Worm (Caenorhabditis elegans) whole organism, L3 larva: ENCODE results near the gene eif-3.D.
A peak's percentile ranks its signal among the peaks of the same experiment; 100 is the strongest.

Source experiments
- ZK546.5 ChIP-seq: sonication (generic microtip); optimal IDR thresholded peaks from 2 replicates; lab custom pipeline; 2017; ENCODE audit warnings: missing biosample characterization, missing genetic modification characterization
- ama-1 ChIP-seq: fragments of 150-350 bp; optimal IDR thresholded peaks from 2 replicates; lab custom pipeline; 2018
- ceh-16 ChIP-seq: sonication (generic microtip); optimal IDR thresholded peaks from 2 replicates; lab custom pipeline; 2017; ENCODE audit warnings: missing biosample characterization, missing genetic modification characterization
- ceh-28 ChIP-seq: fragments of 150-350 bp; optimal IDR thresholded peaks from 2 replicates; lab custom pipeline; 2014; ENCODE audit warnings: missing biosample characterization, missing genetic modification reagents, missing genetic modification characterization
- ceh-82 ChIP-seq: fragments of 150-350 bp; optimal IDR thresholded peaks from 2 replicates; lab custom pipeline; 2014; ENCODE audit warnings: missing biosample characterization, missing genetic modification characterization
- ceh-9 ChIP-seq: sonication (generic microtip); optimal IDR thresholded peaks from 2 replicates; lab custom pipeline; 2018; ENCODE audit warnings: missing biosample characterization, missing genetic modification characterization
- daf-12 ChIP-seq: fragments of 150-350 bp; optimal IDR thresholded peaks from 2 replicates; lab custom pipeline; 2014; ENCODE audit warnings: missing biosample characterization, missing genetic modification reagents, missing genetic modification characterization
- egl-27 ChIP-seq: sonication (generic microtip); optimal IDR thresholded peaks from 4 replicates; lab custom pipeline; 2017; ENCODE audit warnings: missing biosample characterization, missing genetic modification reagents, missing genetic modification characterization
- elt-2 ChIP-seq: sonication (generic microtip); optimal IDR thresholded peaks from 2 replicates; lab custom pipeline; 2016; ENCODE audit warnings: missing genetic modification reagents, mild to moderate bottlenecking, missing genetic modification characterization, missing compliant biosample characterization
- elt-3 ChIP-seq, 3 experiments: fragments of 150-350 bp in 1 of 3; sonication (generic microtip) in 2 of 3; optimal IDR thresholded peaks; 2 replicates in 2 of 3; 4 replicates in 1 of 3; lab custom pipeline; 2014 to 2017; ENCODE audit warnings: missing biosample characterization in 3 of 3, missing genetic modification characterization in 3 of 3
- eor-1 ChIP-seq, 2 experiments: fragments of 150-350 bp; optimal IDR thresholded peaks; 2 replicates each; lab custom pipeline; 2014 to 2018; ENCODE audit warnings: missing biosample characterization in 2 of 2, missing genetic modification characterization in 2 of 2
- fkh-10 ChIP-seq: sonication (generic microtip); optimal IDR thresholded peaks from 2 replicates; lab custom pipeline; 2017; ENCODE audit warnings: missing biosample characterization, missing genetic modification reagents, missing genetic modification characterization
- fos-1 ChIP-seq: fragments of 150-350 bp; optimal IDR thresholded peaks from 2 replicates; lab custom pipeline; 2014; ENCODE audit warnings: missing biosample characterization, missing genetic modification characterization
- hmg-11 ChIP-seq: sonication (generic microtip); optimal IDR thresholded peaks from 2 replicates; lab custom pipeline; 2016; ENCODE audit warnings: missing genetic modification characterization, missing compliant biosample characterization
- lin-15B ChIP-seq: fragments of 150-350 bp; optimal IDR thresholded peaks from 2 replicates; lab custom pipeline; 2014; ENCODE audit warnings: missing biosample characterization, missing genetic modification characterization
- lin-39 ChIP-seq: fragments of 150-350 bp; optimal IDR thresholded peaks from 2 replicates; lab custom pipeline; 2018; ENCODE audit warnings: missing biosample characterization, missing genetic modification reagents, missing genetic modification characterization
- mdl-1 ChIP-seq: fragments of 150-350 bp; optimal IDR thresholded peaks from 2 replicates; lab custom pipeline; 2014; ENCODE audit warnings: missing biosample characterization, missing genetic modification characterization
- mml-1 ChIP-seq: fragments of 150-350 bp; sonication (generic microtip); optimal IDR thresholded peaks from 3 replicates; lab custom pipeline; 2014; ENCODE audit warnings: missing biosample characterization, missing genetic modification characterization
- nfya-1 ChIP-seq: sonication (generic microtip); optimal IDR thresholded peaks from 2 replicates; lab custom pipeline; 2017; ENCODE audit warnings: missing genetic modification characterization, mild to moderate bottlenecking, missing compliant biosample characterization, antibody characterized with exemption, moderate library complexity; ENCODE audit not compliant: insufficient read depth
- nhr-11 ChIP-seq: fragments of 150-350 bp; optimal IDR thresholded peaks from 2 replicates; lab custom pipeline; 2014; ENCODE audit warnings: missing biosample characterization, missing genetic modification characterization
- nhr-23 ChIP-seq: fragments of 150-350 bp; optimal IDR thresholded peaks from 2 replicates; lab custom pipeline; 2014; ENCODE audit warnings: missing biosample characterization, missing genetic modification reagents, missing genetic modification characterization
- nhr-25 ChIP-seq: sonication (generic microtip); optimal IDR thresholded peaks from 2 replicates; lab custom pipeline; 2017; ENCODE audit warnings: missing biosample characterization, missing genetic modification characterization
- nhr-67 ChIP-seq: fragments of 150-350 bp; optimal IDR thresholded peaks from 2 replicates; lab custom pipeline; 2014; ENCODE audit warnings: missing biosample characterization, missing genetic modification characterization
- nhr-76 ChIP-seq: fragments of 150-350 bp; sonication (generic microtip); optimal IDR thresholded peaks from 5 replicates; lab custom pipeline; 2014; ENCODE audit warnings: missing biosample characterization, missing genetic modification characterization
- pha-4 ChIP-seq: fragments of 150-350 bp; optimal IDR thresholded peaks from 2 replicates; lab custom pipeline; 2014; ENCODE audit warnings: missing biosample characterization, missing genetic modification reagents, missing genetic modification characterization
- pqm-1 ChIP-seq: fragments of 150-350 bp; optimal IDR thresholded peaks from 2 replicates; lab custom pipeline; 2017; ENCODE audit warnings: missing biosample characterization, missing genetic modification characterization, inconsistent platforms
- skn-1 ChIP-seq: fragments of 150-350 bp; optimal IDR thresholded peaks from 2 replicates; lab custom pipeline; 2014; ENCODE audit warnings: missing biosample characterization, missing genetic modification characterization
- tbx-2 ChIP-seq: sonication (generic microtip); optimal IDR thresholded peaks from 2 replicates; lab custom pipeline; 2016; ENCODE audit warnings: mild to moderate bottlenecking, missing genetic modification characterization, missing compliant biosample characterization
- unc-39 ChIP-seq: sonication (generic microtip); optimal IDR thresholded peaks from 4 replicates; lab custom pipeline; 2017; ENCODE audit warnings: missing biosample characterization, missing genetic modification characterization
- unc-62 ChIP-seq: fragments of 150-350 bp; sonication (generic microtip); optimal IDR thresholded peaks from 4 replicates; lab custom pipeline; 2014; ENCODE audit warnings: missing biosample characterization, missing genetic modification reagents, missing genetic modification characterization
- ztf-11 ChIP-seq: fragments of 150-350 bp; optimal IDR thresholded peaks from 2 replicates; lab custom pipeline; 2014; ENCODE audit warnings: missing biosample characterization, missing genetic modification characterization
- ztf-4 ChIP-seq: fragments of 150-350 bp; optimal IDR thresholded peaks from 2 replicates; lab custom pipeline; 2014; ENCODE audit warnings: missing biosample characterization, missing genetic modification characterization

The eif-3.D gene

ce11 chrIII:8923937-8924336 lies 47.4 kb downstream of the eif-3.D start, which contains the start of gene ZK637.12:
ZK637.12 (plus strand) TSS chrIII:8924237.
- TF ChIP-seq egl-27 (tag; lab: Kevin White, UChicago) (no peak), nhr-25 (tag; lab: Kevin White, UChicago) (no peak), mdl-1 (tag; lab: Kevin White, UChicago) (no peak), unc-39 (tag; lab: Kevin White, UChicago) (no peak), fos-1 (tag; lab: Kevin White, UChicago) (no peak), pha-4 (tag; lab: Kevin White, UChicago) (no peak), ceh-82 (tag; lab: Kevin White, UChicago) (no peak), ceh-9 (tag; lab: Kevin White, UChicago) (no peak), nfya-1 (tag; lab: Kevin White, UChicago) (no peak), elt-2 (tag; lab: Kevin White, UChicago) (no peak), nhr-11 (tag; lab: Kevin White, UChicago) (no peak), ztf-4 (tag; lab: Kevin White, UChicago) (no peak)

- TF ChIP-seq ceh-9 (tag; lab: Kevin White, UChicago) (no peak), daf-12 (no peak), hmg-11 (tag; lab: Kevin White, UChicago) (no peak), egl-27 (tag; lab: Kevin White, UChicago) (no peak), eor-1 (tag; optimal IDR thresholded peaks at IDR 0.05; lab: Kevin White, UChicago) (no peak), unc-39 (tag; lab: Kevin White, UChicago) (no peak), nhr-23 (tag; lab: Kevin White, UChicago) (peak; percentile 15), lin-15B (tag; lab: Kevin White, UChicago) (no peak), ztf-11 (tag; lab: Kevin White, UChicago) (no peak)
These were observed 48.1 kb downstream of the eif-3.D start, which contains the start of gene glb-1 for ce11 chrIII:8923240-8923734. glb-1 (minus strand) TSS chrIII:8923290.

ce11 chrIII:8922061-8922460 lies 49.3 kb downstream of the eif-3.D start:
- TF ChIP-seq ama-1 (lab: Kevin White, UChicago) (peak; percentile 87), mml-1 (tag; lab: Kevin White, UChicago) (no peak)

- no peak for TF ChIP-seq eor-1 (tag; optimal IDR thresholded peaks at IDR 0.05; lab: Kevin White, UChicago)
- no peak for TF ChIP-seq fos-1 (tag; lab: Kevin White, UChicago)
- no peak for TF ChIP-seq ZK546.5
- no peak for TF ChIP-seq unc-62
- TF ChIP-seq nhr-76: no peak
- TF ChIP-seq fkh-10 (GFP tag; lab: Kevin White, UChicago): no peak
- no peak for TF ChIP-seq nfya-1 (tag; lab: Kevin White, UChicago)
- no peak for TF ChIP-seq daf-12
- TF ChIP-seq ceh-16: no peak
- TF ChIP-seq nhr-67 (tag; lab: Kevin White, UChicago): no peak
- no peak for TF ChIP-seq pqm-1 (tag; lab: Kevin White, UChicago)
- TF ChIP-seq elt-3 (tag; optimal IDR thresholded peaks at IDR 0.05; lab: Kevin White, UChicago): no peak
- TF ChIP-seq ceh-28 (tag; lab: Kevin White, UChicago): no peak
- no peak for TF ChIP-seq tbx-2
- no peak for TF ChIP-seq mdl-1 (tag; lab: Kevin White, UChicago)
- no peak for TF ChIP-seq skn-1 (tag; lab: Kevin White, UChicago)
- no peak for TF ChIP-seq lin-39
- TF ChIP-seq, all 47 proteins: peak for 0
These were observed 51.6 kb downstream of the eif-3.D start, which contains the start of gene ZK637.15 for ce11 chrIII:8919784-8920183. ZK637.15 (plus strand) TSS chrIII:8920084.
